Worm (Caenorhabditis elegans): Measurements from ENCODE around the gene T04C12.11.

DNA sequence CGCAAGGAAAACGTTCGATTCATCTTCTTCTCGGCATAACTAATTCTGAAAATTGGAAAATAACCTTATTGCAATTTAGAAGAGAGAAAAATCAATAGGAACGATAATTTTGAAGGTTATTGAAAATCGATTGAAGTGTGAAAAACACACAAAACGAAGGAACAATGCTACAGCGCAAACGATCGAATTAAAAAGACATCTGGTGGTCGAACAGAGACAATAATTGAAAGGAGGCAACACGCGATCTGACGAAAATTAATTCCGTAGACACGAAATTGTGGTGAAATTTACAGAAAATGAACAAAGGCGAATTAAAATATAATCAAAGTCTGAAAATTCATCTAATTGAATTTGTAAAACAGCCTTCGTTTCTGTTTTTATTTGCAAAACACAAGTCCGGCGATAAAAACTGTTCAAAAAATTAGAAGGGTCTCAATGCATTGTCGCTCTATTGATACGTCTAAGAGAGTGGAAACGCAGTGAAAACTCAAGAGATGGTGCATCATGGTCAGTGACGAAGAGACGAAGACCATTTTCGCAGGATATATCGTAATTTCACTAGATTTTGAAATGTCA is 20.6 kb downstream of the T04C12.11 start, which contains the start of gene pak-2:
- no peak for TF ChIP-seq snpc-1.2 (GFP tag; IDR thresholded peaks at IDR 0.05)
- TF ChIP-seq dmd-9 (GFP tag; IDR thresholded peaks at IDR 0.05), result 0 out of 2 replicates have a peak, but pooled peaks have one; percentile 49
- TF ChIP-seq zag-1 (tag; optimal IDR thresholded peaks at IDR 0.05), result no peak
- no peak for TF ChIP-seq lin-15B (tag; optimal IDR thresholded peaks at IDR 0.05)
- TF ChIP-seq dve-1 (tag; optimal IDR thresholded peaks at IDR 0.05; ENCODE audit: insufficient read depth), result peak; percentile 74
- TF ChIP-seq lin-39 (tag; optimal IDR thresholded peaks at IDR 0.05), result no peak
- no peak for TF ChIP-seq F10B5.3 (tag; optimal IDR thresholded peaks at IDR 0.05)

All from whole organism, L4 larva.